Worm (Caenorhabditis elegans) whole organism, dauer: ENCODE results near the gene C23H3.5.

Experiments
- unc-62 ChIP-seq: sonication (generic microtip); optimal IDR thresholded peaks from 2 replicates; lab custom pipeline; 2017; ENCODE audit warnings: missing biosample characterization, missing genetic modification reagents, missing genetic modification characterization

The C23H3.5 gene

ce11 chrII:33904-34303 lies 13.5 kb upstream of the C23H3.5 start, which contains the start of gene F23F1.2:
Gene F23F1.2 (plus strand): TSS chrII:34204.
- no peak for TF ChIP-seq unc-62 (GFP tag; lab: Kevin White, UChicago)

ce11 chrII:37213-37612 lies 10.2 kb upstream of the C23H3.5 start, which contains the start of gene F23F1.6:
Gene F23F1.6 (minus strand): TSS chrII:37313.
- no peak for TF ChIP-seq unc-62 (GFP tag; lab: Kevin White, UChicago)

ce11 chrII:39437-39836 lies 7.9 kb upstream of the C23H3.5 start, which contains the start of gene spp-24:
Gene spp-24 (minus strand): TSS chrII:39537.
- TF ChIP-seq unc-62 (GFP tag; lab: Kevin White, UChicago) = no peak

ce11 chrII:41914-42313 lies 5.5 kb upstream of the C23H3.5 start, which contains the start of gene F23F1.10:
Gene F23F1.10 (minus strand): TSS chrII:41982.
- no peak for TF ChIP-seq unc-62 (GFP tag; lab: Kevin White, UChicago)

- no peak for TF ChIP-seq unc-62 (GFP tag; lab: Kevin White, UChicago)
Measured at ce11 chrII:43640-44039, 3.7 kb upstream of the C23H3.5 start, which contains the start of gene nfyc-1. Gene nfyc-1 (plus strand): TSS chrII:43907.

- no peak for TF ChIP-seq unc-62 (GFP tag; lab: Kevin White, UChicago)
Measured at ce11 chrII:44740-45139, 2.6 kb upstream of the C23H3.5 start, which contains the start of gene rpoa-49. Gene rpoa-49 (plus strand): TSS chrII:45040.

- TF ChIP-seq unc-62 (GFP tag; lab: Kevin White, UChicago) = no peak
Measured at ce11 chrII:46116-46515, 1.3 kb upstream of the C23H3.5 start, which contains the start of gene rpt-4. Gene rpt-4 (minus strand): TSS chrII:46216.

ce11 chrII:50862-51261 lies 3.5 kb downstream of the C23H3.5 start:
- TF ChIP-seq unc-62 (GFP tag; lab: Kevin White, UChicago) = no peak

- TF ChIP-seq unc-62 (GFP tag; lab: Kevin White, UChicago) = no peak
Measured at ce11 chrII:51352-51751, 4.0 kb downstream of the C23H3.5 start, which contains the start of gene sptl-1. Gene sptl-1 (plus strand): TSS chrII:51652.

- TF ChIP-seq unc-62 (GFP tag; lab: Kevin White, UChicago) = no peak
Measured at ce11 chrII:55204-55603, 7.8 kb downstream of the C23H3.5 start, which contains the start of gene tre-5. Gene tre-5 (minus strand): TSS chrII:55304.

ce11 chrII:57370-57769 lies 10.0 kb downstream of the C23H3.5 start, which contains the start of gene ascc-1:
Gene ascc-1 (plus strand): TSS chrII:57670.
- no peak for TF ChIP-seq unc-62 (GFP tag; lab: Kevin White, UChicago)

ce11 chrII:57873-58272 lies 10.5 kb downstream of the C23H3.5 start:
- no peak for TF ChIP-seq unc-62 (GFP tag; lab: Kevin White, UChicago)

- no peak for TF ChIP-seq unc-62 (GFP tag; lab: Kevin White, UChicago)
Measured at ce11 chrII:60049-60448, 12.7 kb downstream of the C23H3.5 start.

- no peak for TF ChIP-seq unc-62 (GFP tag; lab: Kevin White, UChicago)
Measured at ce11 chrII:61013-61412, 13.6 kb downstream of the C23H3.5 start, which contains the start of gene C23H3.2. Gene C23H3.2 (plus strand): TSS chrII:61313.

- TF ChIP-seq unc-62 (GFP tag; lab: Kevin White, UChicago) = no peak
Measured at ce11 chrII:65484-65883, 18.1 kb downstream of the C23H3.5 start.

- no peak for TF ChIP-seq unc-62 (GFP tag; lab: Kevin White, UChicago)
Measured at ce11 chrII:66322-66721, 18.9 kb downstream of the C23H3.5 start.

- no peak for TF ChIP-seq unc-62 (GFP tag; lab: Kevin White, UChicago)
Measured at ce11 chrII:67663-68062, 20.3 kb downstream of the C23H3.5 start.
